Worm (Caenorhabditis elegans) whole organism, early embryonic: Measurements from ENCODE around the gene T13C5.2.

ENCODE experiments used
- ama-1 ChIP-seq: fragments of 150-350 bp; optimal IDR thresholded peaks from 2 replicates; lab custom pipeline; 2014
- ceh-36 ChIP-seq: sonication (generic microtip); optimal IDR thresholded peaks from 2 replicates; lab custom pipeline; 2016; ENCODE audit warnings: missing genetic modification characterization, inconsistent platforms, missing compliant biosample characterization
- flt-1 ChIP-seq: fragments of 200-800 bp; sonication (Bioruptor generic); IDR thresholded peaks from 2 replicates; pipeline ENCODE4 v1.3.6; 2022; ENCODE audit warnings: missing genetic modification characterization, missing compliant biosample characterization
- pes-1 ChIP-seq: fragments of 200-800 bp; sonication (Bioruptor generic); IDR thresholded peaks from 2 replicates; pipeline ENCODE4 v1.3.6; 2022; ENCODE audit warnings: missing genetic modification reagents, missing genetic modification characterization, missing compliant biosample characterization
- scrt-1 ChIP-seq: fragments of 200-800 bp; sonication (Bioruptor generic); IDR thresholded peaks from 2 replicates; pipeline ENCODE4 v1.3.6; 2022; ENCODE audit warnings: missing genetic modification characterization, missing compliant biosample characterization
- sea-1 ChIP-seq: fragments of 200-800 bp; sonication (Bioruptor generic); conservative IDR thresholded peaks from 2 replicates; pipeline ENCODE4 v1.3.6; 2022; ENCODE audit warnings: missing genetic modification characterization, missing compliant biosample characterization

- no peak for TF ChIP-seq sea-1 (GFP tag; lab: Robert Waterston, UW)
- TF ChIP-seq ama-1 (lab: Kevin White, UChicago): no peak
- no peak for TF ChIP-seq ceh-36 (tag; lab: Kevin White, UChicago)
- no peak for TF ChIP-seq flt-1 (GFP tag; lab: Robert Waterston, UW)
- TF ChIP-seq scrt-1 (GFP tag; lab: Robert Waterston, UW): no peak
- TF ChIP-seq pes-1 (GFP tag; lab: Robert Waterston, UW): no peak
These were observed 9.4 kb downstream of the T13C5.2 start, which contains the start of gene ceh-54 for ce11 chrX:6194191-6194724.
